Worm (Caenorhabditis elegans): ENCODE results near the gene ins-16.
"Not testable (repeated sequence)": the region's sequence is repeated elsewhere in the genome, so short reads cannot be mapped to it uniquely, and the experiment has no call there.

The ins-16 gene

DNA sequence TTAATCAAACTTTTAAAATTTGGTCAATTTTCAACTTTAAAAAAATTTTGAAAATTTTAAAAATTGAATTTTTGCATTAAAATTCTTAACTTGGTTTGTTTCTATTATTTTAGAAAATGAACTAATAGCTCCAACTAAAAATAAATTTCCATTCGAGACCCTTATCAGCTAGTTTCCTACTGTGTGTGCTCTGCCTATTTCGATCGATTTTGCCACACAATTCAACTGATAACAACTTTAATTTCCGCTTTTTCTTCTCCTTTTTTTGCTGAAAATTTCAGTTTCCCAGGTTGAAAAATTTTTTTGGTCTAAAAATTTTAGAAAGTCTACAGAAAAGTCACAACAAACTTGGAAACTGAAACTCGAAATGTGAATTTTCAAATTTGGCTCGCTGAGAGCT, 30.6 kb upstream of the ins-16 start:
- no peak for TF ChIP-seq ham-2 (GFP tag; optimal IDR thresholded peaks at IDR 0.05)
- no peak for TF ChIP-seq bed-3 (GFP tag; optimal IDR thresholded peaks at IDR 0.05)
- TF ChIP-seq M03D4.4 (tag; optimal IDR thresholded peaks at IDR 0.05) = no peak
- TF ChIP-seq mep-1 (tag; optimal IDR thresholded peaks at IDR 0.05) = no peak
- no peak for TF ChIP-seq nhr-237 (tag; optimal IDR thresholded peaks at IDR 0.05)
- no peak for TF ChIP-seq cnd-1 (tag; optimal IDR thresholded peaks at IDR 0.05)
- TF ChIP-seq lin-13 (tag; optimal IDR thresholded peaks at IDR 0.05) = no peak
- TF ChIP-seq mls-2 (tag; optimal IDR thresholded peaks at IDR 0.05) = no peak
- TF ChIP-seq snpc-4 (tag; optimal IDR thresholded peaks at IDR 0.05) = no peak
- no peak for TF ChIP-seq ceh-83 (GFP tag; optimal IDR thresholded peaks at IDR 0.05)
- TF ChIP-seq lin-32 (GFP tag; optimal IDR thresholded peaks at IDR 0.05) = no peak
- no peak for TF ChIP-seq blmp-1 (tag; optimal IDR thresholded peaks at IDR 0.05)
- no peak for TF ChIP-seq drap-1 (GFP tag; optimal IDR thresholded peaks at IDR 0.05)
- TF ChIP-seq elt-3 (tag; optimal IDR thresholded peaks at IDR 0.05) = no peak
- no peak for TF ChIP-seq lsy-2 (tag; optimal IDR thresholded peaks at IDR 0.05)
- no peak for TF ChIP-seq elt-1 (tag; optimal IDR thresholded peaks at IDR 0.05; ENCODE audit: borderline replicate concordance, insufficient read depth)
- no peak for TF ChIP-seq flh-1 (GFP tag; optimal IDR thresholded peaks at IDR 0.05)
- no peak for TF ChIP-seq ztf-11 (tag; optimal IDR thresholded peaks at IDR 0.05)
- TF ChIP-seq ceh-39 (tag; optimal IDR thresholded peaks at IDR 0.05) = no peak

DNA sequence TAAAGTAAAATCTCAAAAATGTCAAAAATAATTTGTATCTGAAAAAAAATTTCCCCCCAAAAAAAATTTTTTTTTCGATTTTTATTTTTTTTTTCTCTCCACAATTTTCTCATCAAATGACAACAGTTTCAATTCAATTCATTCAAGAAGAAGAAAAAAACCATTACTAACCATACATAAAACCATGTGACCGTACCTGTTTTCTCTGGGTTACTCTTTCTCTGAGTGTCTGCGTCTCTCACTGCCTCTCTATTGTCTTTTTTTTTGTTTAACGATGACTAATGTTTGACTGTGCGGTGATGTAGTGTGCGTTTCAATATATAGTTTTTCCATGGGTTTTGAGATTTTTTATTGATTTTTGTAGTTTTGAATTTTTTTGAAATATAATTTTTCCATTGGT, 29.9 kb upstream of the ins-16 start:
- TF ChIP-seq mls-2 (tag; optimal IDR thresholded peaks at IDR 0.05) (no peak), bed-3 (GFP tag; optimal IDR thresholded peaks at IDR 0.05) (no peak), unc-39 (tag; optimal IDR thresholded peaks at IDR 0.05) (no peak), ceh-39 (tag; optimal IDR thresholded peaks at IDR 0.05) (no peak)

DNA sequence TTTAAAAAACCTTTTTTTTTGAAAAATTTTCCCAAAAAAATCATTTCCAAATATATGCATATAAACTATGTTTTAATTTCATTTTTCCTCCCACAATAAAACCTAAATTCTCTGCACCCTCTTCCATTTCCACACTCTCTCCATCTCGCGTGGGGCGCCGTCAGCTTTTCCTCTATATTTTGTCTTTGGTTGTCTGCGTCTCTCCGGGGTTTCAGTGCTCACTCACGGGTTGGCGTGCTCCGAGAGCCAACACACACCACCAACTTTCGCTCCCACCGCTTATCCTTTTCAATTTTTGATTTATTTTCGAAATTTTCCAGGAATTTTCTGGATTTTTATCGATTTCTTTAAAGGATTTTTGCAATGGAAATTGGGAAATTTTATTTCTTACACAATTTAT, 28.7 kb upstream of the ins-16 start:
- no peak for TF ChIP-seq unc-39 (tag; optimal IDR thresholded peaks at IDR 0.05)
- no peak for TF ChIP-seq blmp-1 (tag; optimal IDR thresholded peaks at IDR 0.05)
- no peak for TF ChIP-seq nhr-28 (tag; optimal IDR thresholded peaks at IDR 0.05)
- no peak for TF ChIP-seq cnd-1 (tag; optimal IDR thresholded peaks at IDR 0.05)
- no peak for TF ChIP-seq M03D4.4 (tag; optimal IDR thresholded peaks at IDR 0.05)
- no peak for TF ChIP-seq mep-1 (tag; optimal IDR thresholded peaks at IDR 0.05)
- TF ChIP-seq lsy-2 (tag; optimal IDR thresholded peaks at IDR 0.05) = no peak
- no peak for TF ChIP-seq bed-3 (GFP tag; optimal IDR thresholded peaks at IDR 0.05)
- no peak for TF ChIP-seq flh-1 (GFP tag; optimal IDR thresholded peaks at IDR 0.05)
- TF ChIP-seq unc-62 (GFP tag; optimal IDR thresholded peaks at IDR 0.05) = no peak
- no peak for TF ChIP-seq ham-2 (GFP tag; optimal IDR thresholded peaks at IDR 0.05)
- TF ChIP-seq mls-2 (tag; optimal IDR thresholded peaks at IDR 0.05) = no peak
- TF ChIP-seq ces-1 (GFP tag; optimal IDR thresholded peaks at IDR 0.05) = no peak
- no peak for TF ChIP-seq nhr-76 (tag; optimal IDR thresholded peaks at IDR 0.05)
- no peak for TF ChIP-seq ceh-43 (GFP tag; optimal IDR thresholded peaks at IDR 0.05)
- no peak for TF ChIP-seq ztf-11 (tag; optimal IDR thresholded peaks at IDR 0.05)
- TF ChIP-seq pha-4 (tag; optimal IDR thresholded peaks at IDR 0.05) = no peak
- no peak for TF ChIP-seq hlh-1 (tag; optimal IDR thresholded peaks at IDR 0.05)
- TF ChIP-seq sptf-1 (tag; optimal IDR thresholded peaks at IDR 0.05) = no peak

DNA sequence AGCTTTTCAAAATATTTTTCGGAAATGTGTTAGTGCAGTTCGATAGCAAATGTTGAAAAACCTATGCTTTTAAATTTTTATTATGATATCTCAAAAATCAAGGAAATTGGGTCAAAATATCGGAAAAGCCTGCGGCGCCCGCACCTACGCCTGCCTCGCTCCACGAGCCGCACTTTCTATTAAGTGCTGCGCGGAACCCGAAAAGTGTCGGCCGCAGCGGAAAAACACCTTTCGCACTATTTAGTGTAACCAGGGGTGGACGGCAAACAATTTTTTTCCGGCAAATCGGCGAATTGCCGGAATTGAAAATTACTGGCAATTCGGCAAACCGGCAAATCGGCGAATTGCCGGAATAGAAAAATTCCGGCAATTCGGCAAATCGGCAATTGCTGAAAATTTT, 24.1 kb upstream of the ins-16 start:
- TF ChIP-seq elt-1 (tag; optimal IDR thresholded peaks at IDR 0.05; ENCODE audit: borderline replicate concordance, insufficient read depth) (no peak), nhr-12 (tag; optimal IDR thresholded peaks at IDR 0.05) (no peak), nhr-28 (tag; optimal IDR thresholded peaks at IDR 0.05) (no peak), lin-32 (GFP tag; optimal IDR thresholded peaks at IDR 0.05) (no peak), bed-3 (GFP tag; optimal IDR thresholded peaks at IDR 0.05) (no peak)

DNA sequence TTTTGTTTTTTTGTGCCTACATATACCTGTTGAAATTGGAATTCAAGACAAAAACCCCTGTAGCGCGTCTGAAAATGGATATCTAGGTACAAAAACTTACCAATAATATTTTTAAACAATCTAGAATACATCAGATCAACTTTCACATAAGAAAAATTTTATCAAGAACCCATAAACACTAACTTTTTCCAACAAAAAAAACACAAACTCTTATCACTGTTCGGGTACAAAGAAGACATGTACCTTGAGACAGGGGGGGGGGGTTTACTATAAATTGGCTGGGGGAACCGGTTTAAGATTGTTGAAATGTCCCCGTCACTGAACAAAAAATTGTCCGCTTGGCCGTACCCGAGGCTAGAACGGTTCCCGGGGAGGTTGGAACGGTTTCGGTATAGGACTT, 21.8 kb upstream of the ins-16 start, which contains the start of gene cpt-3:
Gene cpt-3 (plus strand): TSS at position 301 of the 400 bp plus-strand sequence.
- TF ChIP-seq drap-1 (GFP tag; optimal IDR thresholded peaks at IDR 0.05); elt-1 (tag; optimal IDR thresholded peaks at IDR 0.05; ENCODE audit: borderline replicate concordance, insufficient read depth); unc-62 (GFP tag; optimal IDR thresholded peaks at IDR 0.05): not testable (repeated sequence)

DNA sequence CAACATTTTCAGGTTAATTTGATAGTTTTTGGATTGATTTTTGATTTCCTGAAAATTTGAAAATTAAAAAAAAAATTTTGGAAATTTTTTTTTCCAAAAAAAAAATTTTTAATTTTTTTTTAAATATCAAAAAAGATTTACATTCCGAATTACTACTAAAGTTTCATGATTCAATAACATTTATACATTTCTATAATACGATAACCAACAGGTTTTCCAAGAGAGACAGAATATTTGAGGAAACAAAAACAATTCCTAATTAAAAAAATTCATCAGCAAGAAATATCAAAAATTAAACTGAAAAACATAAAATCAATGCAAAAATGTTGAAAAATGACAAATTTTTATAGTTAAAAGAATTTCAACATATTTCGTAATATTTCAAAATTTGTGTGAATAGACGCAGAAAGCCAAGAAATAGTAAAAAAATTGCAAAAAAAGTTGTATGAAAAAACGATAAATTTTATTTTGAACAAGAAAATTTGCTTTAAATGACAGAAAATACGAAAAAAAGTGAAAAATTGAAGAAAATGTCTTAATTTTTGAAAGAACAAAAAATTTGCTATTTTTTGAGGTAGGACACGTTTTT, 15.9 kb upstream of the ins-16 start, which contains the start of gene Y39A3A.4:
Gene Y39A3A.4 (minus strand): TSS at position 51 of the 589 bp plus-strand sequence.
- TF ChIP-seq zip-8 (tag; optimal IDR thresholded peaks at IDR 0.05) (no peak), nhr-2 (tag; optimal IDR thresholded peaks at IDR 0.05) (no peak), snpc-4 (tag; optimal IDR thresholded peaks at IDR 0.05) (no peak), tbx-8 (GFP tag; optimal IDR thresholded peaks at IDR 0.05) (no peak), blmp-1 (tag; optimal IDR thresholded peaks at IDR 0.05) (no peak), unc-62 (GFP tag; optimal IDR thresholded peaks at IDR 0.05) (no peak), ztf-11 (tag; optimal IDR thresholded peaks at IDR 0.05) (no peak), lin-13 (tag; optimal IDR thresholded peaks at IDR 0.05) (no peak), mep-1 (tag; optimal IDR thresholded peaks at IDR 0.05) (no peak), drap-1 (GFP tag; optimal IDR thresholded peaks at IDR 0.05) (no peak), bed-3 (GFP tag; optimal IDR thresholded peaks at IDR 0.05) (no peak), nhr-237 (tag; optimal IDR thresholded peaks at IDR 0.05) (no peak), pha-4 (tag; optimal IDR thresholded peaks at IDR 0.05) (no peak), nhr-28 (tag; optimal IDR thresholded peaks at IDR 0.05) (no peak), lin-32 (GFP tag; optimal IDR thresholded peaks at IDR 0.05) (no peak), ceh-43 (GFP tag; optimal IDR thresholded peaks at IDR 0.05) (no peak), unc-39 (tag; optimal IDR thresholded peaks at IDR 0.05) (no peak)

Measured in whole organism, mixed stage, embryonic.